Fruit fly (Drosophila melanogaster) S2 (cell line): Measurements from ENCODE around the gene tfc.

Source experiments
- CG8478 ChIP-seq: fragments of >200 bp; optimal IDR thresholded peaks from 2 replicates; lab custom pipeline; 2018
- CTCF ChIP-seq, 2 experiments: fragments of >200 bp; optimal IDR thresholded peaks; 2 replicates each; lab custom pipeline; 2018

DNA sequence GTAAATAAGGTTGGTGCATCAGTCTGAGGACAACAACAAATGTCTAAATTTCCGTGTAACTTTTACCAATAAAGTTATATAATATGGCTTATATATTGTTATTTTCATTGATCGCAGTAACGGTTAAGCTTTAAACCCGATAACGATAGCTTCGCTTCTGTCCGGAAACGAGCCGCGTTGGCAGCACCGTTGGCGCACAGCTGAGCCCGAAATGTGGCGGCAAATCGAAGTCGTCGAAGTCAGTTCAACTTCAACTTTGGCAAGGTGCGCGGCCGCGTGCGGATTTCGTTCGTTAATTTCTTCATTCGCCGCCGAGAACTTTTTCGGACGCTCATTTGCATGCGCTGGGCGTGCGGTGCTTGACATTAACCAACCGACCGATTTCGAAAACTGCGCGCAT is 62.0 kb downstream of the tfc start, which contains the start of gene Myo61F:
- TF ChIP-seq CG8478 (lab: Kevin White, UChicago) (no peak), CTCF (optimal IDR thresholded peaks at IDR 0.05; lab: Kevin White, UChicago) (no peak)
